Fruit fly (Drosophila melanogaster) whole organism, embryonic: Measurements from ENCODE around the gene ppk20.

Experiments
- Atf3 ChIP-seq: fragments of 200-800 bp; sonication (Bioruptor generic); optimal IDR thresholded peaks from 3 replicates; lab custom pipeline; 2016; ENCODE audit warnings: missing biosample characterization, missing genetic modification characterization
- CG11723 ChIP-seq: fragments of 200-800 bp; sonication (Bioruptor generic); optimal IDR thresholded peaks from 2 replicates; lab custom pipeline; 2017; ENCODE audit warnings: missing biosample characterization, mild to moderate bottlenecking, missing genetic modification characterization
- CG12071 ChIP-seq: fragments of 200-800 bp; sonication (Bioruptor generic); optimal IDR thresholded peaks from 3 replicates; lab custom pipeline; 2018; ENCODE audit warnings: missing biosample characterization, mild to moderate bottlenecking, missing genetic modification characterization
- CG12942 ChIP-seq: fragments of 200-800 bp; sonication (Bioruptor generic); optimal IDR thresholded peaks from 3 replicates; lab custom pipeline; 2016; ENCODE audit warnings: missing biosample characterization, missing genetic modification characterization
- CG14014 ChIP-seq: fragments of 200-800 bp; sonication (Bioruptor generic); IDR thresholded peaks from 2 replicates; pipeline ENCODE4 v1.3.6; 2022; ENCODE audit warnings: missing biosample characterization, missing genetic modification characterization
- CG14667 ChIP-seq: fragments of 200-800 bp; sonication (Bioruptor generic); IDR thresholded peaks from 2 replicates; pipeline ENCODE4 v1.3.6; 2022; ENCODE audit warnings: missing biosample characterization, missing genetic modification characterization
- CG15601 ChIP-seq: fragments of 200-800 bp; sonication (Bioruptor generic); optimal IDR thresholded peaks from 3 replicates; lab custom pipeline; 2019; ENCODE audit warnings: missing biosample characterization, mild to moderate bottlenecking, missing genetic modification characterization, moderate library complexity
- CG16813 ChIP-seq: fragments of 200-800 bp; sonication (Bioruptor generic); IDR thresholded peaks from 3 replicates; pipeline ENCODE4 v1.3.6; 2022; ENCODE audit warnings: missing biosample characterization, missing genetic modification characterization; ENCODE audit not compliant: partially characterized antibody
- CG17328 ChIP-seq: fragments of 200-800 bp; sonication (Bioruptor generic); IDR thresholded peaks from 2 replicates; pipeline ENCODE4 v1.3.6; 2022; ENCODE audit warnings: missing biosample characterization, missing genetic modification characterization
- CG2199 ChIP-seq: fragments of 200-800 bp; sonication (Bioruptor generic); IDR thresholded peaks from 3 replicates; pipeline ENCODE4 v1.3.6; 2022; ENCODE audit warnings: missing biosample characterization, missing genetic modification characterization
- CG2712 ChIP-seq: fragments of 200-800 bp; optimal IDR thresholded peaks from 3 replicates; lab custom pipeline; 2019; ENCODE audit warnings: missing biosample characterization, mild to moderate bottlenecking, missing genetic modification characterization, moderate library complexity
- CG32532 ChIP-seq: fragments of 200-800 bp; sonication (Bioruptor generic); IDR thresholded peaks from 2 replicates; pipeline ENCODE4 v1.3.6; 2022; ENCODE audit warnings: missing biosample characterization, missing genetic modification characterization
- CG32772 ChIP-seq: fragments of 200-800 bp; sonication (Bioruptor generic); IDR thresholded peaks from 2 replicates; pipeline ENCODE4 v1.3.6; 2022; ENCODE audit warnings: missing biosample characterization, missing genetic modification characterization
- CG6765 ChIP-seq: fragments of 200-800 bp; sonication (Bioruptor generic); optimal IDR thresholded peaks from 3 replicates; lab custom pipeline; 2017; ENCODE audit warnings: missing biosample characterization, mild to moderate bottlenecking, missing genetic modification characterization
- CTCF ChIP-seq: fragments of 200-800 bp; sonication (Bioruptor generic); optimal IDR thresholded peaks from 2 replicates; lab custom pipeline; 2017; ENCODE audit warnings: missing biosample characterization, mild to moderate bottlenecking, missing genetic modification characterization, moderate library complexity
- D ChIP-seq, 2 experiments: fragments of 200-800 bp in 1 of 2; fragments of >200 bp in 1 of 2; sonication (Bioruptor generic) in 1 of 2; optimal IDR thresholded peaks; 2 replicates in 1 of 2; 3 replicates in 1 of 2; lab custom pipeline; 2017; ENCODE audit warnings: mild to moderate bottlenecking in 1 of 2, missing biosample characterization in 1 of 2, missing genetic modification characterization in 1 of 2, missing genetic modification reagents in 1 of 2
- Dbx ChIP-seq: fragments of 200-800 bp; sonication (Bioruptor generic); IDR thresholded peaks from 3 replicates; pipeline ENCODE4 v1.3.6; 2022; ENCODE audit warnings: missing biosample characterization, missing genetic modification characterization
- Dll ChIP-seq: fragments of 200-800 bp; sonication (Bioruptor generic); IDR thresholded peaks from 4 replicates; pipeline ENCODE4 v1.3.6; 2022; ENCODE audit warnings: missing biosample characterization, missing genetic modification characterization; ENCODE audit not compliant: partially characterized antibody
- Hsf ChIP-seq: fragments of 200-800 bp; sonication (Bioruptor generic); optimal IDR thresholded peaks from 3 replicates; lab custom pipeline; 2016; ENCODE audit warnings: missing biosample characterization, missing genetic modification characterization
- Lpt ChIP-seq: fragments of >200 bp; optimal IDR thresholded peaks from 2 replicates; lab custom pipeline; 2018; ENCODE audit warnings: missing biosample characterization, missing genetic modification characterization
- Max ChIP-seq: fragments of 200-800 bp; sonication (Bioruptor generic); optimal IDR thresholded peaks from 2 replicates; lab custom pipeline; 2016; ENCODE audit warnings: missing biosample characterization, mild to moderate bottlenecking, missing genetic modification characterization
- Myb ChIP-seq: fragments of 200-800 bp; sonication (Bioruptor generic); optimal IDR thresholded peaks from 2 replicates; lab custom pipeline; 2016; ENCODE audit warnings: missing biosample characterization, missing genetic modification characterization
- caup ChIP-seq: fragments of 200-800 bp; sonication (Bioruptor generic); optimal IDR thresholded peaks from 3 replicates; lab custom pipeline; 2017; ENCODE audit warnings: missing biosample characterization, mild to moderate bottlenecking, missing genetic modification characterization, moderate library complexity; ENCODE audit not compliant: severe bottlenecking
- chm ChIP-seq: fragments of 200-800 bp; sonication (Bioruptor generic); IDR thresholded peaks from 2 replicates; pipeline ENCODE4 v1.3.6; 2022; ENCODE audit warnings: missing biosample characterization, missing genetic modification characterization
- emc ChIP-seq: fragments of 200-800 bp; sonication (Bioruptor generic); optimal IDR thresholded peaks from 2 replicates; lab custom pipeline; 2016; ENCODE audit warnings: missing biosample characterization, missing genetic modification characterization
- ems ChIP-seq: fragments of 200-800 bp; sonication (Bioruptor generic); optimal IDR thresholded peaks from 3 replicates; lab custom pipeline; 2016; ENCODE audit warnings: missing biosample characterization, missing genetic modification characterization
- gcm2 ChIP-seq: fragments of 200-800 bp; sonication (Bioruptor generic); optimal IDR thresholded peaks from 2 replicates; lab custom pipeline; 2016; ENCODE audit warnings: missing biosample characterization, missing genetic modification characterization
- gt ChIP-seq: fragments of 200-800 bp; sonication (Bioruptor generic); IDR thresholded peaks from 2 replicates; pipeline ENCODE4 v1.3.6; 2022; ENCODE audit warnings: missing biosample characterization, missing genetic modification characterization
- ham ChIP-seq: fragments of 200-800 bp; sonication (Bioruptor generic); IDR thresholded peaks from 2 replicates; pipeline ENCODE4 v1.3.6; 2022; ENCODE audit warnings: missing biosample characterization, missing genetic modification characterization
- her ChIP-seq: fragments of 200-800 bp; sonication (Bioruptor generic); optimal IDR thresholded peaks from 2 replicates; lab custom pipeline; 2016; ENCODE audit warnings: missing biosample characterization, missing genetic modification characterization
- insv ChIP-seq, 2 experiments: fragments of 200-800 bp; sonication (Bioruptor generic); optimal IDR thresholded peaks; 3 replicates each; lab custom pipeline; 2016 to 2018; ENCODE audit warnings: missing biosample characterization in 2 of 2, missing genetic modification characterization in 2 of 2
- kay ChIP-seq: fragments of 200-800 bp; sonication (Bioruptor generic); optimal IDR thresholded peaks from 2 replicates; lab custom pipeline; 2016; ENCODE audit warnings: missing biosample characterization, missing genetic modification characterization
- mirr ChIP-seq: fragments of 200-800 bp; sonication (Bioruptor generic); optimal IDR thresholded peaks from 3 replicates; lab custom pipeline; 2018; ENCODE audit warnings: missing biosample characterization, mild to moderate bottlenecking, missing genetic modification characterization
- nerfin-2 ChIP-seq: fragments of 200-800 bp; sonication (Bioruptor generic); IDR thresholded peaks from 2 replicates; pipeline ENCODE4 v1.3.6; 2022; ENCODE audit warnings: missing biosample characterization, missing genetic modification characterization; ENCODE audit not compliant: partially characterized antibody
- pan ChIP-seq, 4 experiments: fragments of >200 bp in 3 of 4; fragments of 200-800 bp in 1 of 4; sonication (Bioruptor generic) in 1 of 4; optimal IDR thresholded peaks in 3 of 4; IDR thresholded peaks in 1 of 4; 2 replicates each; pipeline versions ENCODE4 v1.3.6 to Lab custom; 2017 to 2022; ENCODE audit warnings: missing biosample characterization in 2 of 4, missing genetic modification characterization in 2 of 4, mixed read lengths in 1 of 4
- peb ChIP-seq: fragments of 200-800 bp; sonication (Bioruptor generic); IDR thresholded peaks from 2 replicates; pipeline ENCODE4 v1.3.6; 2022; ENCODE audit warnings: missing biosample characterization, missing genetic modification characterization
- pita ChIP-seq: fragments of 200-800 bp; sonication (Bioruptor generic); optimal IDR thresholded peaks from 2 replicates; lab custom pipeline; 2017; ENCODE audit warnings: missing biosample characterization, mild to moderate bottlenecking, missing genetic modification characterization
- salm ChIP-seq: fragments of 200-800 bp; sonication (Bioruptor generic); optimal IDR thresholded peaks from 2 replicates; lab custom pipeline; 2018; ENCODE audit warnings: missing biosample characterization, mild to moderate bottlenecking, missing genetic modification characterization
- sqz ChIP-seq: fragments of 200-800 bp; sonication (Bioruptor generic); optimal IDR thresholded peaks from 3 replicates; lab custom pipeline; 2018; ENCODE audit warnings: missing biosample characterization, mild to moderate bottlenecking, missing genetic modification characterization
- usp ChIP-seq: fragments of >200 bp; optimal IDR thresholded peaks from 2 replicates; lab custom pipeline; 2017; ENCODE audit warnings: missing biosample characterization, missing genetic modification characterization

The ppk20 gene

dm6 chr3R:29625883-29626282, 42.8 kb downstream of the ppk20 start (continued):
- TF ChIP-seq Max (GFP tag; lab: Kevin White, UChicago), result no peak
- no peak for TF ChIP-seq pita (GFP tag; lab: Kevin White, UChicago)
- no peak for TF ChIP-seq CG2199 (GFP tag; lab: Robert Waterston, UW)
- no peak for TF ChIP-seq Dll (GFP tag; lab: Robert Waterston, UW)
- peak; percentile 22 for TF ChIP-seq Hsf (GFP tag; lab: Kevin White, UChicago)
- TF ChIP-seq her (GFP tag; lab: Kevin White, UChicago), result no peak
- no peak for TF ChIP-seq pan (optimal IDR thresholded peaks at IDR 0.05; lab: Kevin White, UChicago)
- TF ChIP-seq pan (GFP tag; optimal IDR thresholded peaks at IDR 0.05 in 1 of 2, IDR thresholded peaks at IDR 0.05 in 1 of 2), result peak in 1 of 2 experiments; percentile 49
- no peak for TF ChIP-seq CG12942 (GFP tag; lab: Kevin White, UChicago)
- peak; percentile 3 for TF ChIP-seq Myb (GFP tag; lab: Kevin White, UChicago)
- no peak for TF ChIP-seq nerfin-2 (GFP tag; lab: Robert Waterston, UW)
- 0 out of 3 replicates have a peak, but pooled peaks have one; percentile 65 for TF ChIP-seq Dbx (GFP tag; lab: Robert Waterston, UW)
- TF ChIP-seq CTCF (GFP tag; lab: Kevin White, UChicago), result no peak
- no peak for TF ChIP-seq ems
- no peak for TF ChIP-seq sqz (GFP tag; lab: Kevin White, UChicago)
- no peak for TF ChIP-seq CG6765
- no peak for TF ChIP-seq CG14014 (GFP tag; lab: Robert Waterston, UW)
- TF ChIP-seq CG32532 (GFP tag; lab: Robert Waterston, UW), result peak; percentile 50; the same call in 1 of the 2 replicates
- TF ChIP-seq CG32772 (GFP tag; lab: Robert Waterston, UW), result no peak
- no peak for TF ChIP-seq CG11723 (GFP tag; lab: Kevin White, UChicago)
- TF ChIP-seq salm (tag; lab: Kevin White, UChicago), result no peak
- TF ChIP-seq usp (GFP tag; lab: Kevin White, UChicago), result no peak
- TF ChIP-seq Atf3 (GFP tag; lab: Kevin White, UChicago), result no peak
- no peak for TF ChIP-seq gt
- TF ChIP-seq Lpt, result no peak
- no peak for TF ChIP-seq kay (GFP tag; lab: Kevin White, UChicago)
- peak; percentile 30 for TF ChIP-seq caup (GFP tag; lab: Kevin White, UChicago)
- TF ChIP-seq CG15601 (tag; lab: Kevin White, UChicago), result no peak
- TF ChIP-seq CG12071 (GFP tag; lab: Kevin White, UChicago), result peak; percentile 15
- TF ChIP-seq CG14667, result peak; percentile 26; the same call in 1 of the 2 replicates
- TF ChIP-seq D (optimal IDR thresholded peaks at IDR 0.05; lab: Kevin White, UChicago), result no peak
- TF ChIP-seq D (GFP tag; optimal IDR thresholded peaks at IDR 0.05; lab: Kevin White, UChicago), result no peak
- TF ChIP-seq insv (GFP tag; optimal IDR thresholded peaks at IDR 0.05; lab: Kevin White, UChicago), result no peak
- TF ChIP-seq mirr (GFP tag; lab: Kevin White, UChicago), result no peak
- no peak for TF ChIP-seq emc (GFP tag; lab: Kevin White, UChicago)
- TF ChIP-seq chm (GFP tag; lab: Robert Waterston, UW), result peak; percentile 57
- TF ChIP-seq CG16813 (GFP tag; lab: Robert Waterston, UW), result no peak
- TF ChIP-seq gcm2, result no peak
- TF ChIP-seq CG2712 (tag; lab: Kevin White, UChicago), result peak; percentile 61
- TF ChIP-seq peb, result no peak
- 0 out of 2 replicates have a peak, but pooled peaks have one; percentile 34 for TF ChIP-seq CG17328
- 0 out of 2 replicates have a peak, but pooled peaks have one; percentile 32 for TF ChIP-seq ham (GFP tag; lab: Robert Waterston, UW)
